Fruit fly (Drosophila melanogaster) whole organism, embryonic: Measurements from ENCODE around the gene CG42232.
A peak's percentile ranks its signal among the peaks of the same experiment; 100 is the strongest.

Experiments used
- Aef1 ChIP-seq: fragments of 200-800 bp; sonication (Bioruptor generic); IDR thresholded peaks from 3 replicates; pipeline ENCODE4 v1.3.6; 2022; ENCODE audit warnings: missing biosample characterization, missing genetic modification characterization
- Antp ChIP-seq: fragments of 200-800 bp; sonication (Bioruptor generic); optimal IDR thresholded peaks from 3 replicates; lab custom pipeline; 2016; ENCODE audit warnings: missing biosample characterization, missing genetic modification characterization
- Atf6 ChIP-seq: fragments of 200-800 bp; sonication (Bioruptor generic); IDR thresholded peaks from 2 replicates; pipeline ENCODE4 v1.3.6; 2022; ENCODE audit warnings: missing biosample characterization, missing genetic modification characterization
- Awh ChIP-seq: fragments of 200-800 bp; sonication (Bioruptor generic); IDR thresholded peaks from 2 replicates; pipeline ENCODE4, ENCODE4 v1.3.6; 2022; ENCODE audit warnings: missing biosample characterization, missing genetic modification characterization
- B-H2 ChIP-seq: fragments of 200-800 bp; sonication (Bioruptor generic); optimal IDR thresholded peaks from 2 replicates; lab custom pipeline; 2018; ENCODE audit warnings: missing biosample characterization, mild to moderate bottlenecking, missing genetic modification characterization
- CG10147 ChIP-seq: fragments of 200-800 bp; sonication (Bioruptor generic); optimal IDR thresholded peaks from 2 replicates; lab custom pipeline; 2019; ENCODE audit warnings: missing biosample characterization, mild to moderate bottlenecking, missing genetic modification characterization, moderate library complexity
- CG10321 ChIP-seq: fragments of 200-800 bp; sonication (Bioruptor generic); IDR thresholded peaks from 2 replicates; pipeline ENCODE4 v1.3.6; 2022; ENCODE audit warnings: missing biosample characterization, missing genetic modification characterization
- CG10462 ChIP-seq: fragments of 200-800 bp; sonication (Bioruptor generic); optimal IDR thresholded peaks from 2 replicates; lab custom pipeline; 2016; ENCODE audit warnings: missing biosample characterization, missing genetic modification characterization
- CG11085 ChIP-seq: fragments of 200-800 bp; sonication (Bioruptor generic); IDR thresholded peaks from 2 replicates; pipeline ENCODE4 v1.3.6; 2022; ENCODE audit warnings: missing biosample characterization, missing genetic modification characterization
- CG11398 ChIP-seq: fragments of 200-800 bp; sonication (Bioruptor generic); optimal IDR thresholded peaks from 2 replicates; lab custom pipeline; 2016; ENCODE audit warnings: missing biosample characterization, missing genetic modification characterization
- CG12071 ChIP-seq: fragments of 200-800 bp; sonication (Bioruptor generic); optimal IDR thresholded peaks from 3 replicates; lab custom pipeline; 2018; ENCODE audit warnings: missing biosample characterization, mild to moderate bottlenecking, missing genetic modification characterization
- CG1233 ChIP-seq: fragments of 200-800 bp; sonication (Bioruptor generic); optimal IDR thresholded peaks from 4 replicates; lab custom pipeline; 2018; ENCODE audit warnings: missing biosample characterization, mild to moderate bottlenecking, missing genetic modification characterization
- CG17829 ChIP-seq: fragments of 200-800 bp; optimal IDR thresholded peaks from 2 replicates; lab custom pipeline; 2019; ENCODE audit warnings: missing biosample characterization, mild to moderate bottlenecking, missing genetic modification characterization, moderate library complexity
- CG32767 ChIP-seq: fragments of 200-800 bp; sonication (Bioruptor generic); IDR thresholded peaks from 2 replicates; pipeline ENCODE4 v1.3.6; 2022; ENCODE audit warnings: missing biosample characterization, missing genetic modification characterization
- CG42726 ChIP-seq: fragments of 200-800 bp; sonication (Bioruptor generic); IDR thresholded peaks from 2 replicates; pipeline ENCODE4 v1.3.6; 2022; ENCODE audit warnings: missing biosample characterization, missing genetic modification characterization; ENCODE audit not compliant: partially characterized antibody
- CG4404 ChIP-seq: fragments of 200-800 bp; sonication (Bioruptor generic); IDR thresholded peaks from 2 replicates; pipeline ENCODE4 v1.3.6; 2022; ENCODE audit warnings: missing biosample characterization, missing genetic modification characterization
- CG6813 ChIP-seq: fragments of 200-800 bp; sonication (Bioruptor generic); optimal IDR thresholded peaks from 2 replicates; lab custom pipeline; 2017; ENCODE audit warnings: missing biosample characterization, missing genetic modification characterization, mild to moderate bottlenecking, moderate library complexity, missing genetic modification reagents
- CG7357 ChIP-seq: fragments of 200-800 bp; sonication (Bioruptor generic); IDR thresholded peaks from 3 replicates; pipeline ENCODE4 v1.3.6; 2022; ENCODE audit warnings: missing biosample characterization, missing genetic modification characterization
- CG7987 ChIP-seq: fragments of 200-800 bp; sonication (Bioruptor generic); optimal IDR thresholded peaks from 2 replicates; lab custom pipeline; 2018; ENCODE audit warnings: missing biosample characterization, mild to moderate bottlenecking, missing genetic modification characterization, moderate library complexity
- CTCF ChIP-seq: fragments of 200-800 bp; sonication (Bioruptor generic); optimal IDR thresholded peaks from 2 replicates; lab custom pipeline; 2017; ENCODE audit warnings: missing biosample characterization, mild to moderate bottlenecking, missing genetic modification characterization, moderate library complexity
- CrebB ChIP-seq: fragments of 200-800 bp; sonication (Bioruptor generic); optimal IDR thresholded peaks from 3 replicates; lab custom pipeline; 2018; ENCODE audit warnings: missing biosample characterization, mild to moderate bottlenecking, missing genetic modification characterization
- Dek ChIP-seq: fragments of 200-800 bp; sonication (Bioruptor generic); optimal IDR thresholded peaks from 3 replicates; lab custom pipeline; 2019; ENCODE audit warnings: missing biosample characterization, mild to moderate bottlenecking, missing genetic modification characterization, moderate library complexity
- Ets97D ChIP-seq: fragments of 200-800 bp; sonication (Bioruptor generic); optimal IDR thresholded peaks from 3 replicates; lab custom pipeline; 2016; ENCODE audit warnings: missing biosample characterization, missing genetic modification characterization
- Neu2 ChIP-seq: fragments of 200-800 bp; sonication (Bioruptor generic); optimal IDR thresholded peaks from 3 replicates; lab custom pipeline; 2016; ENCODE audit warnings: missing biosample characterization, missing genetic modification characterization, borderline replicate concordance
- NfI ChIP-seq: fragments of 200-800 bp; sonication (Bioruptor generic); optimal IDR thresholded peaks from 3 replicates; lab custom pipeline; 2018; ENCODE audit warnings: missing biosample characterization, mild to moderate bottlenecking, missing genetic modification characterization, moderate library complexity
- Opbp ChIP-seq: fragments of 200-800 bp; sonication (Bioruptor generic); IDR thresholded peaks from 3 replicates; pipeline ENCODE4 v1.3.6; 2022; ENCODE audit warnings: missing biosample characterization, missing genetic modification characterization; ENCODE audit not compliant: partially characterized antibody
- Rx ChIP-seq: fragments of 200-800 bp; sonication (Bioruptor generic); IDR thresholded peaks from 2 replicates; pipeline ENCODE4 v1.3.6; 2022; ENCODE audit warnings: missing biosample characterization, missing genetic modification characterization
- abd-A ChIP-seq: fragments of 200-800 bp; sonication (Bioruptor generic); optimal IDR thresholded peaks from 3 replicates; lab custom pipeline; 2019; ENCODE audit warnings: missing biosample characterization, mild to moderate bottlenecking, missing genetic modification characterization, moderate library complexity
- az2 ChIP-seq: fragments of 200-800 bp; sonication (Bioruptor generic); optimal IDR thresholded peaks from 3 replicates; lab custom pipeline; 2016; ENCODE audit warnings: missing biosample characterization, missing genetic modification characterization
- bcd ChIP-seq: fragments of 200-800 bp; sonication (Bioruptor generic); optimal IDR thresholded peaks from 2 replicates; lab custom pipeline; 2017; ENCODE audit warnings: missing biosample characterization, mild to moderate bottlenecking, missing genetic modification characterization
- crol ChIP-seq: fragments of 200-800 bp; sonication (Bioruptor generic); IDR thresholded peaks from 2 replicates; pipeline ENCODE4 v1.3.6; 2022; ENCODE audit warnings: missing biosample characterization, missing genetic modification characterization
- dan ChIP-seq: fragments of 200-800 bp; sonication (Bioruptor generic); IDR thresholded peaks from 2 replicates; pipeline ENCODE4 v1.3.6; 2022; ENCODE audit warnings: missing biosample characterization, missing genetic modification characterization
- eve ChIP-seq, 2 experiments: fragments of >200 bp; optimal IDR thresholded peaks; 2 replicates each; lab custom pipeline; 2017; ENCODE audit warnings: missing biosample characterization in 2 of 2, missing genetic modification characterization in 2 of 2
- fru ChIP-seq: fragments of >200 bp; optimal IDR thresholded peaks from 2 replicates; lab custom pipeline; 2017
- ftz-f1 ChIP-seq: fragments of 200-800 bp; sonication (Bioruptor generic); optimal IDR thresholded peaks from 2 replicates; lab custom pipeline; 2016; ENCODE audit warnings: missing biosample characterization, missing genetic modification characterization
- gcm2 ChIP-seq: fragments of 200-800 bp; sonication (Bioruptor generic); optimal IDR thresholded peaks from 2 replicates; lab custom pipeline; 2016; ENCODE audit warnings: missing biosample characterization, missing genetic modification characterization
- kah ChIP-seq: fragments of 200-800 bp; sonication (Bioruptor generic); optimal IDR thresholded peaks from 2 replicates; lab custom pipeline; 2018; ENCODE audit warnings: missing biosample characterization, mild to moderate bottlenecking, missing genetic modification characterization
- kay ChIP-seq: fragments of 200-800 bp; sonication (Bioruptor generic); optimal IDR thresholded peaks from 2 replicates; lab custom pipeline; 2016; ENCODE audit warnings: missing biosample characterization, missing genetic modification characterization
- kni ChIP-seq: fragments of 200-800 bp; sonication (Bioruptor generic); optimal IDR thresholded peaks from 3 replicates; lab custom pipeline; 2017; ENCODE audit warnings: mild to moderate bottlenecking, missing biosample characterization, missing genetic modification reagents, missing genetic modification characterization
- lmd ChIP-seq: fragments of 200-800 bp; sonication (Bioruptor generic); IDR thresholded peaks from 2 replicates; pipeline ENCODE4 v1.3.6; 2022; ENCODE audit warnings: missing biosample characterization, missing genetic modification characterization
- lov ChIP-seq, 2 experiments: fragments of 200-800 bp in 1 of 2; fragments of >200 bp in 1 of 2; sonication (Bioruptor generic) in 1 of 2; IDR thresholded peaks in 1 of 2; optimal IDR thresholded peaks in 1 of 2; 2 replicates in 1 of 2; 3 replicates in 1 of 2; pipeline versions ENCODE4 v1.3.6 to Lab custom; 2017 to 2022; ENCODE audit warnings: missing biosample characterization in 1 of 2, missing genetic modification characterization in 1 of 2
- nerfin-1 ChIP-seq: fragments of 200-800 bp; sonication (Bioruptor generic); optimal IDR thresholded peaks from 3 replicates; lab custom pipeline; 2019; ENCODE audit warnings: missing biosample characterization, mild to moderate bottlenecking, missing genetic modification characterization, moderate library complexity
- pita ChIP-seq: fragments of 200-800 bp; sonication (Bioruptor generic); optimal IDR thresholded peaks from 2 replicates; lab custom pipeline; 2017; ENCODE audit warnings: missing biosample characterization, mild to moderate bottlenecking, missing genetic modification characterization
- pros ChIP-seq: fragments of 200-800 bp; sonication (Bioruptor generic); optimal IDR thresholded peaks from 3 replicates; lab custom pipeline; 2019; ENCODE audit warnings: missing biosample characterization, mild to moderate bottlenecking, missing genetic modification characterization, moderate library complexity
- psq ChIP-seq: fragments of 200-800 bp; sonication (Bioruptor generic); optimal IDR thresholded peaks from 2 replicates; lab custom pipeline; 2017; ENCODE audit warnings: missing biosample characterization, missing genetic modification characterization
- shn ChIP-seq: fragments of 200-800 bp; sonication (Bioruptor generic); optimal IDR thresholded peaks from 3 replicates; lab custom pipeline; 2016; ENCODE audit warnings: missing biosample characterization, missing genetic modification characterization
- sima ChIP-seq: fragments of 200-800 bp; sonication (Bioruptor generic); optimal IDR thresholded peaks from 2 replicates; lab custom pipeline; 2016; ENCODE audit warnings: missing biosample characterization, missing genetic modification characterization
- slbo ChIP-seq: fragments of 200-800 bp; sonication (Bioruptor generic); IDR thresholded peaks from 2 replicates; pipeline ENCODE4 v1.3.6; 2022; ENCODE audit warnings: missing biosample characterization, missing genetic modification characterization
- sob ChIP-seq: fragments of 200-800 bp; sonication (Bioruptor generic); IDR thresholded peaks from 2 replicates; pipeline ENCODE4 v1.3.6; 2022; ENCODE audit warnings: missing biosample characterization, missing genetic modification characterization
- tll ChIP-seq, 2 experiments: fragments of 200-800 bp in 1 of 2; fragments of >200 bp in 1 of 2; sonication (Bioruptor generic) in 1 of 2; optimal IDR thresholded peaks; 2 replicates each; lab custom pipeline; 2017 to 2019; ENCODE audit warnings: missing biosample characterization in 2 of 2, missing genetic modification characterization in 2 of 2, mild to moderate bottlenecking in 1 of 2, moderate library complexity in 1 of 2
- ttk ChIP-seq: fragments of 200-800 bp; sonication (Bioruptor generic); IDR thresholded peaks from 2 replicates; pipeline ENCODE4 v2.1.2; 2022; ENCODE audit warnings: missing biosample characterization, missing genetic modification characterization
- z ChIP-seq: fragments of 200-800 bp; sonication (Bioruptor generic); IDR thresholded peaks from 3 replicates; pipeline ENCODE4 v1.3.6; 2022; ENCODE audit warnings: missing biosample characterization, missing genetic modification characterization

The CG42232 gene

dm6 chr3R:16432665-16433065 lies 36.8 kb downstream of the CG42232 start, which contains the start of gene Fntb (continued):
- TF ChIP-seq z (GFP tag; lab: Robert Waterston, UW) (no peak), abd-A (tag; lab: Kevin White, UChicago) (no peak), ttk (peak; percentile 48; the same call in 1 of the 2 replicates), CG32767 (GFP tag; lab: Robert Waterston, UW) (peak; percentile 34; the same call in 1 of the 2 replicates), Dek (peak; percentile 69), ftz-f1 (GFP tag; lab: Kevin White, UChicago) (no peak), CG11398 (no peak), Aef1 (GFP tag; lab: Robert Waterston, UW) (peak; percentile 71), CG11085 (0 out of 2 replicates have a peak, but pooled peaks have one; percentile 15), sob (peak; percentile 63), bcd (no peak), Neu2 (GFP tag; lab: Kevin White, UChicago) (no peak), dan (GFP tag; lab: Robert Waterston, UW) (no peak), az2 (GFP tag; lab: Kevin White, UChicago) (peak; percentile 70), Rx (no peak), Ets97D (peak; percentile 23), CG4404 (GFP tag; lab: Robert Waterston, UW) (no peak), Antp (GFP tag; lab: Kevin White, UChicago) (no peak), CTCF (GFP tag; lab: Kevin White, UChicago) (no peak), CG17829 (tag; lab: Kevin White, UChicago) (peak; percentile 75), CG10462 (GFP tag; lab: Kevin White, UChicago) (no peak), Awh (0 out of 2 replicates have a peak, but pooled peaks have one; percentile 51), pros (GFP tag; lab: Kevin White, UChicago) (no peak), fru (lab: Kevin White, UChicago) (no peak), CG1233 (peak; percentile 70), eve (GFP tag; optimal IDR thresholded peaks at IDR 0.05; lab: Kevin White, UChicago) (no peak), nerfin-1 (peak; percentile 66), CG42726 (GFP tag; lab: Robert Waterston, UW) (no peak), CG10147 (GFP tag; lab: Kevin White, UChicago) (peak; percentile 71), lov (optimal IDR thresholded peaks at IDR 0.05; lab: Kevin White, UChicago) (no peak), lov (GFP tag; IDR thresholded peaks at IDR 0.05; lab: Robert Waterston, UW) (no peak), psq (no peak), CG12071 (no peak), crol (GFP tag; lab: Robert Waterston, UW) (no peak), CG7987 (GFP tag; lab: Kevin White, UChicago) (no peak), CG10321 (GFP tag; lab: Robert Waterston, UW) (no peak), Opbp (GFP tag; lab: Robert Waterston, UW) (no peak), shn (no peak), CG6813 (GFP tag; lab: Kevin White, UChicago) (peak; percentile 13), Atf6 (GFP tag; lab: Robert Waterston, UW) (peak; percentile 45; the same call in 1 of the 2 replicates), gcm2 (GFP tag; lab: Kevin White, UChicago) (no peak), CrebB (tag; lab: Kevin White, UChicago) (peak; percentile 62), slbo (peak; percentile 70), kah (GFP tag; lab: Kevin White, UChicago) (no peak), B-H2 (GFP tag; lab: Kevin White, UChicago) (peak; percentile 59), CG7357 (GFP tag; lab: Robert Waterston, UW) (0 out of 3 replicates have a peak, but pooled peaks have one; percentile 40), lmd (GFP tag; lab: Robert Waterston, UW) (peak; percentile 63; the same call in 1 of the 2 replicates), sima (GFP tag; lab: Kevin White, UChicago) (no peak), kay (GFP tag; lab: Kevin White, UChicago) (peak; percentile 19), NfI (GFP tag; lab: Kevin White, UChicago) (peak; percentile 55), kni (GFP tag; lab: Kevin White, UChicago) (no peak), pita (GFP tag; lab: Kevin White, UChicago) (no peak), tll (GFP tag; optimal IDR thresholded peaks at IDR 0.05; lab: Kevin White, UChicago) (no peak)
